Fruit fly (Drosophila melanogaster) whole organism, embryonic: ENCODE measurements around the gene Mst85C.

Experiments used
- Ada2b ChIP-seq: fragments of 200-800 bp; sonication (Bioruptor generic); IDR thresholded peaks from 2 replicates; pipeline ENCODE4 v1.3.6; 2022; ENCODE audit warnings: missing biosample characterization, missing genetic modification characterization
- B-H2 ChIP-seq: fragments of 200-800 bp; sonication (Bioruptor generic); optimal IDR thresholded peaks from 2 replicates; lab custom pipeline; 2018; ENCODE audit warnings: missing biosample characterization, mild to moderate bottlenecking, missing genetic modification characterization
- BtbVII ChIP-seq: fragments of 200-800 bp; sonication (Bioruptor generic); optimal IDR thresholded peaks from 3 replicates; lab custom pipeline; 2017; ENCODE audit warnings: missing biosample characterization, mild to moderate bottlenecking, missing genetic modification characterization
- CG10267 ChIP-seq: fragments of 200-800 bp; sonication (Bioruptor generic); optimal IDR thresholded peaks from 2 replicates; lab custom pipeline; 2018; ENCODE audit warnings: missing biosample characterization, mild to moderate bottlenecking, missing genetic modification characterization, moderate library complexity
- CG10366 ChIP-seq: fragments of 200-800 bp; sonication (Bioruptor generic); IDR thresholded peaks from 2 replicates; pipeline ENCODE4 v1.3.6; 2022; ENCODE audit warnings: missing biosample characterization, missing genetic modification characterization
- CG12104 ChIP-seq: fragments of 200-800 bp; sonication (Bioruptor generic); optimal IDR thresholded peaks from 3 replicates; lab custom pipeline; 2016; ENCODE audit warnings: missing biosample characterization, missing genetic modification characterization
- CG13424 ChIP-seq: fragments of 200-800 bp; sonication (Bioruptor generic); optimal IDR thresholded peaks from 2 replicates; lab custom pipeline; 2019; ENCODE audit warnings: missing biosample characterization, mild to moderate bottlenecking, missing genetic modification characterization, moderate library complexity
- CG15073 ChIP-seq: fragments of 200-800 bp; sonication (Bioruptor generic); optimal IDR thresholded peaks from 2 replicates; lab custom pipeline; 2016; ENCODE audit warnings: missing biosample characterization, missing genetic modification characterization
- CG15269 ChIP-seq: fragments of 200-800 bp; sonication (Bioruptor generic); optimal IDR thresholded peaks from 2 replicates; lab custom pipeline; 2018; ENCODE audit warnings: missing biosample characterization, mild to moderate bottlenecking, missing genetic modification characterization, moderate library complexity
- CG15696 ChIP-seq: fragments of 200-800 bp; sonication (Bioruptor generic); optimal IDR thresholded peaks from 2 replicates; lab custom pipeline; 2019; ENCODE audit warnings: missing biosample characterization, mild to moderate bottlenecking, missing genetic modification characterization, moderate library complexity
- CG16815 ChIP-seq: fragments of 200-800 bp; sonication (Bioruptor generic); optimal IDR thresholded peaks from 3 replicates; lab custom pipeline; 2017; ENCODE audit warnings: missing biosample characterization, mild to moderate bottlenecking, missing genetic modification characterization
- CG17359 ChIP-seq: fragments of 200-800 bp; sonication (Bioruptor generic); optimal IDR thresholded peaks from 3 replicates; lab custom pipeline; 2018; ENCODE audit warnings: missing biosample characterization, mild to moderate bottlenecking, missing genetic modification characterization, moderate library complexity
- CG17568 ChIP-seq: fragments of 200-800 bp; sonication (Bioruptor generic); optimal IDR thresholded peaks from 2 replicates; lab custom pipeline; 2018; ENCODE audit warnings: missing biosample characterization, mild to moderate bottlenecking, missing genetic modification characterization, moderate library complexity
- CG18764 ChIP-seq: fragments of 200-800 bp; sonication (Bioruptor generic); optimal IDR thresholded peaks from 3 replicates; lab custom pipeline; 2016; ENCODE audit warnings: missing biosample characterization, missing genetic modification characterization
- CG2712 ChIP-seq: fragments of 200-800 bp; optimal IDR thresholded peaks from 3 replicates; lab custom pipeline; 2019; ENCODE audit warnings: missing biosample characterization, mild to moderate bottlenecking, missing genetic modification characterization, moderate library complexity
- CG3726 ChIP-seq: fragments of 200-800 bp; sonication (Bioruptor generic); IDR thresholded peaks from 3 replicates; pipeline ENCODE4, ENCODE4 v1.3.6; 2022; ENCODE audit warnings: missing biosample characterization, missing genetic modification characterization
- CG4730 ChIP-seq: fragments of 200-800 bp; sonication (Bioruptor generic); IDR thresholded peaks from 2 replicates; pipeline ENCODE4 v1.3.6; 2022; ENCODE audit warnings: missing biosample characterization, missing genetic modification characterization
- CG5245 ChIP-seq: fragments of 200-800 bp; sonication (Bioruptor generic); optimal IDR thresholded peaks from 3 replicates; lab custom pipeline; 2016; ENCODE audit warnings: missing biosample characterization, missing genetic modification characterization
- CG6654 ChIP-seq: fragments of 200-800 bp; sonication (Bioruptor generic); optimal IDR thresholded peaks from 2 replicates; lab custom pipeline; 2017; ENCODE audit warnings: missing biosample characterization, mild to moderate bottlenecking, missing genetic modification characterization
- CG6689 ChIP-seq: fragments of 200-800 bp; sonication (Bioruptor generic); IDR thresholded peaks from 2 replicates; pipeline ENCODE4 v1.3.6; 2022; ENCODE audit warnings: missing biosample characterization, missing genetic modification characterization
- CG9609 ChIP-seq: fragments of 200-800 bp; sonication (Bioruptor generic); optimal IDR thresholded peaks from 3 replicates; lab custom pipeline; 2016; ENCODE audit warnings: missing biosample characterization, missing genetic modification characterization
- D19A ChIP-seq: fragments of 200-800 bp; optimal IDR thresholded peaks from 3 replicates; lab custom pipeline; 2019; ENCODE audit warnings: missing biosample characterization, mild to moderate bottlenecking, missing genetic modification characterization, moderate library complexity
- Deaf1 ChIP-seq: fragments of 200-800 bp; optimal IDR thresholded peaks from 3 replicates; lab custom pipeline; 2019; ENCODE audit warnings: missing biosample characterization, mild to moderate bottlenecking, missing genetic modification characterization, moderate library complexity
- Ets65A ChIP-seq: fragments of 200-800 bp; sonication (Bioruptor generic); peaks from one replicate; lab custom pipeline; 2016; ENCODE audit warnings: missing biosample characterization, missing genetic modification characterization
- H15 ChIP-seq: fragments of 200-800 bp; sonication (Bioruptor generic); IDR thresholded peaks from 3 replicates; pipeline ENCODE4 v1.3.6; 2022; ENCODE audit warnings: missing biosample characterization, missing genetic modification characterization
- HLH54F ChIP-seq: fragments of 200-800 bp; sonication (Bioruptor generic); optimal IDR thresholded peaks from 3 replicates; lab custom pipeline; 2016; ENCODE audit warnings: missing biosample characterization, missing genetic modification characterization
- Hr39 ChIP-seq: fragments of >200 bp; optimal IDR thresholded peaks from 2 replicates; lab custom pipeline; 2017
- Nf-YC ChIP-seq: fragments of 200-800 bp; optimal IDR thresholded peaks from 3 replicates; lab custom pipeline; 2019; ENCODE audit warnings: missing biosample characterization, mild to moderate bottlenecking, missing genetic modification characterization, moderate library complexity
- Pdp1 ChIP-seq, 2 experiments: fragments of 200-800 bp; sonication (Bioruptor generic); optimal IDR thresholded peaks; 3 replicates each; lab custom pipeline; 2016; ENCODE audit warnings: missing biosample characterization in 2 of 2, missing genetic modification characterization in 2 of 2, mild to moderate bottlenecking in 1 of 2, moderate library complexity in 1 of 2
- Sox102F ChIP-seq: fragments of 200-800 bp; sonication (Bioruptor generic); optimal IDR thresholded peaks from 2 replicates; lab custom pipeline; 2018; ENCODE audit warnings: missing biosample characterization, mild to moderate bottlenecking, missing genetic modification characterization, moderate library complexity
- Tbp ChIP-seq: fragments of >200 bp; optimal IDR thresholded peaks from 2 replicates; lab custom pipeline; 2018; ENCODE audit warnings: missing biosample characterization, missing genetic modification characterization
- bbx ChIP-seq: fragments of 200-800 bp; sonication (Bioruptor generic); IDR thresholded peaks from 2 replicates; pipeline ENCODE4 v1.3.6; 2022; ENCODE audit warnings: missing biosample characterization, missing genetic modification characterization; ENCODE audit not compliant: partially characterized antibody
- crol ChIP-seq: fragments of 200-800 bp; sonication (Bioruptor generic); IDR thresholded peaks from 2 replicates; pipeline ENCODE4 v1.3.6; 2022; ENCODE audit warnings: missing biosample characterization, missing genetic modification characterization
- dmrt99B ChIP-seq: fragments of 200-800 bp; sonication (Bioruptor generic); optimal IDR thresholded peaks from 2 replicates; lab custom pipeline; 2018; ENCODE audit warnings: missing biosample characterization, mild to moderate bottlenecking, missing genetic modification characterization, moderate library complexity
- esg ChIP-seq: fragments of 200-800 bp; sonication (Bioruptor generic); conservative IDR thresholded peaks from 2 replicates; pipeline ENCODE4 v1.3.6; 2022; ENCODE audit warnings: missing biosample characterization, missing genetic modification characterization
- eve ChIP-seq, 2 experiments: fragments of >200 bp; optimal IDR thresholded peaks; 2 replicates each; lab custom pipeline; 2017; ENCODE audit warnings: missing biosample characterization in 2 of 2, missing genetic modification characterization in 2 of 2
- fd96Cb ChIP-seq: fragments of 200-800 bp; sonication (Bioruptor generic); optimal IDR thresholded peaks from 2 replicates; lab custom pipeline; 2018; ENCODE audit warnings: missing biosample characterization, mild to moderate bottlenecking, missing genetic modification characterization, moderate library complexity
- gsb ChIP-seq: fragments of 200-800 bp; sonication (Bioruptor generic); IDR thresholded peaks from 2 replicates; pipeline ENCODE4 v1.3.6; 2022; ENCODE audit warnings: missing biosample characterization, missing genetic modification characterization
- gt ChIP-seq: fragments of 200-800 bp; sonication (Bioruptor generic); IDR thresholded peaks from 2 replicates; pipeline ENCODE4 v1.3.6; 2022; ENCODE audit warnings: missing biosample characterization, missing genetic modification characterization
- hth ChIP-seq: fragments of >200 bp; optimal IDR thresholded peaks from 2 replicates; lab custom pipeline; 2017; ENCODE audit warnings: inconsistent platforms
- knrl ChIP-seq: fragments of 200-800 bp; sonication (Bioruptor generic); IDR thresholded peaks from 3 replicates; pipeline ENCODE4 v1.3.6; 2022; ENCODE audit warnings: missing biosample characterization, missing genetic modification characterization; ENCODE audit not compliant: partially characterized antibody
- nerfin-1 ChIP-seq: fragments of 200-800 bp; sonication (Bioruptor generic); optimal IDR thresholded peaks from 3 replicates; lab custom pipeline; 2019; ENCODE audit warnings: missing biosample characterization, mild to moderate bottlenecking, missing genetic modification characterization, moderate library complexity
- onecut ChIP-seq: fragments of 200-800 bp; sonication (Bioruptor generic); IDR thresholded peaks from 2 replicates; pipeline ENCODE4 v1.3.6; 2022; ENCODE audit warnings: missing biosample characterization, missing genetic modification characterization
- shn ChIP-seq: fragments of 200-800 bp; sonication (Bioruptor generic); optimal IDR thresholded peaks from 3 replicates; lab custom pipeline; 2016; ENCODE audit warnings: missing biosample characterization, missing genetic modification characterization
- sim ChIP-seq: fragments of 200-800 bp; sonication (Bioruptor generic); IDR thresholded peaks from 2 replicates; pipeline ENCODE4 v1.3.6; 2022; ENCODE audit warnings: missing biosample characterization, missing genetic modification characterization
- sisA ChIP-seq: fragments of 200-800 bp; sonication (Bioruptor generic); IDR thresholded peaks from 2 replicates; pipeline ENCODE4 v1.3.6; 2022; ENCODE audit warnings: missing biosample characterization, missing genetic modification characterization
- sna ChIP-seq: fragments of 200-800 bp; sonication (Bioruptor generic); IDR thresholded peaks from 2 replicates; pipeline ENCODE4 v1.3.6; 2022; ENCODE audit warnings: missing biosample characterization, missing genetic modification characterization; ENCODE audit not compliant: partially characterized antibody
- ttk ChIP-seq: fragments of 200-800 bp; sonication (Bioruptor generic); IDR thresholded peaks from 2 replicates; pipeline ENCODE4 v2.1.2; 2022; ENCODE audit warnings: missing biosample characterization, missing genetic modification characterization
- unpg ChIP-seq: fragments of 200-800 bp; sonication (Bioruptor generic); optimal IDR thresholded peaks from 3 replicates; lab custom pipeline; 2018; ENCODE audit warnings: missing biosample characterization, mild to moderate bottlenecking, missing genetic modification characterization, moderate library complexity
- usp ChIP-seq: fragments of >200 bp; optimal IDR thresholded peaks from 2 replicates; lab custom pipeline; 2017; ENCODE audit warnings: missing biosample characterization, missing genetic modification characterization
- vfl ChIP-seq: fragments of 200-800 bp; sonication (Bioruptor generic); optimal IDR thresholded peaks from 2 replicates; lab custom pipeline; 2016; ENCODE audit warnings: missing biosample characterization, missing genetic modification characterization
- z ChIP-seq: fragments of 200-800 bp; sonication (Bioruptor generic); IDR thresholded peaks from 3 replicates; pipeline ENCODE4 v1.3.6; 2022; ENCODE audit warnings: missing biosample characterization, missing genetic modification characterization

Gene Mst85C

DNA sequence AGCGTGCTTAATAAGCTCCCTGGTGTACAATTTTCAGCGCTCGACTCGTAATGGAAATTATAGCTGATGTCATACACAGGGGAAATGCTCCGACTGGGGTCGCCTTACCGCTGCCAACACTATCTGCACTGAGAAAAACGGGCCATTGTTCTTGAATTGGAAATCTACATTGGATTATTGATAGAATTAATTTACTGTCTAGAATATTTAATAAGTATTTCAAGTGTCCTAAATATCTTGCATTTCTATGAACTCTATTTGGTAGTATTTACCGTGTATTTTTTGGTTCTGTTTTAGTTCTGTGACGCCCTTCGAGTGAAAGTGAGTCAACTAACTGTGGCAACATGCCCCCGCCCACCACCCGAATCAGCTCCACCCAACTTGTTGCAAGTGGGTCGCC is 34.9 kb downstream of the Mst85C start (continued):
- TF ChIP-seq Hr39 (lab: Kevin White, UChicago) = no peak
- TF ChIP-seq z (GFP tag; lab: Robert Waterston, UW) = peak; percentile 46; the same call in 1 of the 3 replicates
- no peak for TF ChIP-seq gt (GFP tag; lab: Robert Waterston, UW)
- TF ChIP-seq CG16815 (GFP tag; lab: Kevin White, UChicago) = no peak
- no peak for TF ChIP-seq CG15696
- 0 out of 2 replicates have a peak, but pooled peaks have one; percentile 17 for TF ChIP-seq CG6689 (GFP tag; lab: Robert Waterston, UW)
- no peak for TF ChIP-seq Nf-YC (tag; lab: Kevin White, UChicago)
- TF ChIP-seq CG2712 (tag; lab: Kevin White, UChicago) = peak; percentile 45
- TF ChIP-seq ttk (GFP tag; lab: Robert Waterston, UW) = 0 out of 2 replicates have a peak, but pooled peaks have one; percentile 22
- TF ChIP-seq BtbVII = peak; percentile 6
- peak; percentile 30 for TF ChIP-seq CG13424 (tag; lab: Kevin White, UChicago)
- no peak for TF ChIP-seq CG6654
- no peak for TF ChIP-seq Tbp
- TF ChIP-seq onecut = no peak
- TF ChIP-seq CG12104 (GFP tag; lab: Kevin White, UChicago) = no peak
- no peak for TF ChIP-seq sna (GFP tag; lab: Robert Waterston, UW)
- TF ChIP-seq CG18764 (GFP tag; lab: Kevin White, UChicago) = no peak
- TF ChIP-seq sim (GFP tag; lab: Robert Waterston, UW) = no peak
- no peak for TF ChIP-seq Pdp1 (GFP tag; optimal IDR thresholded peaks at IDR 0.05; lab: Kevin White, UChicago)
- TF ChIP-seq CG10267 (tag; lab: Kevin White, UChicago) = peak; percentile 15
- TF ChIP-seq unpg = peak; percentile 43
- TF ChIP-seq Deaf1 (tag; lab: Kevin White, UChicago) = peak; percentile 32
- no peak for TF ChIP-seq knrl (GFP tag; lab: Robert Waterston, UW)
- peak; percentile 28 for TF ChIP-seq fd96Cb (tag; lab: Kevin White, UChicago)
- TF ChIP-seq CG4730 (GFP tag; lab: Robert Waterston, UW) = 0 out of 2 replicates have a peak, but pooled peaks have one; percentile 6
- TF ChIP-seq CG10366 (GFP tag; lab: Robert Waterston, UW) = peak; percentile 51; the same call in 1 of the 2 replicates
- TF ChIP-seq CG17568 (GFP tag; lab: Kevin White, UChicago) = no peak
- TF ChIP-seq dmrt99B (tag; lab: Kevin White, UChicago) = peak; percentile 57
- TF ChIP-seq CG17359 (tag; lab: Kevin White, UChicago) = peak; percentile 65
- 0 out of 2 replicates have a peak, but pooled peaks have one; percentile 7 for TF ChIP-seq esg (GFP tag; lab: Robert Waterston, UW)
- no peak for TF ChIP-seq CG15073 (GFP tag; lab: Kevin White, UChicago)
- TF ChIP-seq CG15269 (tag; lab: Kevin White, UChicago) = peak; percentile 44
- no peak for TF ChIP-seq HLH54F (GFP tag; lab: Kevin White, UChicago)
- TF ChIP-seq usp (GFP tag; lab: Kevin White, UChicago) = no peak
- no peak for TF ChIP-seq vfl (GFP tag; lab: Kevin White, UChicago)
- no peak for TF ChIP-seq CG5245 (GFP tag; lab: Kevin White, UChicago)
- no peak for TF ChIP-seq B-H2 (GFP tag; lab: Kevin White, UChicago)
- peak; percentile 5 for TF ChIP-seq D19A (tag; lab: Kevin White, UChicago)
- 0 out of 2 replicates have a peak, but pooled peaks have one; percentile 16 for TF ChIP-seq Ada2b (GFP tag; lab: Robert Waterston, UW)
- 0 out of 3 replicates have a peak, but pooled peaks have one; percentile 9 for TF ChIP-seq CG3726
- peak; percentile 91 for TF ChIP-seq Ets65A (GFP tag; lab: Kevin White, UChicago)
- TF ChIP-seq H15 = peak; percentile 33; the same call in 1 of the 3 replicates
- no peak for TF ChIP-seq gsb (GFP tag; lab: Robert Waterston, UW)
- no peak for TF ChIP-seq bbx (GFP tag; lab: Robert Waterston, UW)
- peak; percentile 55 for TF ChIP-seq Sox102F (GFP tag; lab: Kevin White, UChicago)
- TF ChIP-seq hth (lab: Kevin White, UChicago) = no peak
- TF ChIP-seq sisA = peak; percentile 48
- TF ChIP-seq crol = no peak
- no peak for TF ChIP-seq shn (GFP tag; lab: Kevin White, UChicago)
- no peak for TF ChIP-seq CG9609
- peak in 1 of 2 experiments; percentile 58 for TF ChIP-seq eve (GFP tag; optimal IDR thresholded peaks at IDR 0.05; lab: Kevin White, UChicago)
- peak; percentile 14 for TF ChIP-seq nerfin-1
